Fruit fly (Drosophila melanogaster) whole organism, embryonic: ENCODE measurements around the gene D1.

Experiments used
- Atf6 ChIP-seq: fragments of 200-800 bp; sonication (Bioruptor generic); IDR thresholded peaks from 2 replicates; pipeline ENCODE4 v1.3.6; 2022; ENCODE audit warnings: missing biosample characterization, missing genetic modification characterization
- C15 ChIP-seq: fragments of 200-800 bp; sonication (Bioruptor generic); IDR thresholded peaks from 3 replicates; pipeline ENCODE4 v1.3.6; 2022; ENCODE audit warnings: missing biosample characterization, missing genetic modification characterization
- CG10147 ChIP-seq: fragments of 200-800 bp; sonication (Bioruptor generic); optimal IDR thresholded peaks from 2 replicates; lab custom pipeline; 2019; ENCODE audit warnings: missing biosample characterization, mild to moderate bottlenecking, missing genetic modification characterization, moderate library complexity
- CG10274 ChIP-seq: fragments of 200-800 bp; sonication (Bioruptor generic); optimal IDR thresholded peaks from 3 replicates; lab custom pipeline; 2017; ENCODE audit warnings: missing biosample characterization, mild to moderate bottlenecking, missing genetic modification characterization
- CG10431 ChIP-seq: fragments of 200-800 bp; sonication (Bioruptor generic); optimal IDR thresholded peaks from 3 replicates; lab custom pipeline; 2018; ENCODE audit warnings: missing biosample characterization, mild to moderate bottlenecking, missing genetic modification characterization
- CG14441 ChIP-seq: fragments of 200-800 bp; sonication (Bioruptor generic); IDR thresholded peaks from 2 replicates; pipeline ENCODE4 v1.3.6; 2022; ENCODE audit warnings: missing biosample characterization, missing genetic modification characterization
- CG14965 ChIP-seq: fragments of 200-800 bp; sonication (Bioruptor generic); optimal IDR thresholded peaks from 2 replicates; lab custom pipeline; 2016; ENCODE audit warnings: missing biosample characterization, missing genetic modification characterization, borderline replicate concordance
- CG2875 ChIP-seq: fragments of 200-800 bp; sonication (Bioruptor generic); optimal IDR thresholded peaks from 2 replicates; lab custom pipeline; 2017; ENCODE audit warnings: missing biosample characterization, mild to moderate bottlenecking, missing genetic modification characterization, missing genetic modification reagents
- CG33213 ChIP-seq: fragments of 200-800 bp; sonication (Bioruptor generic); optimal IDR thresholded peaks from 3 replicates; lab custom pipeline; 2016; ENCODE audit warnings: missing biosample characterization, missing genetic modification characterization
- CG34224 ChIP-seq: fragments of 200-800 bp; sonication (Bioruptor generic); IDR thresholded peaks from 3 replicates; pipeline ENCODE4 v1.3.6; 2022; ENCODE audit warnings: missing biosample characterization, missing genetic modification characterization; ENCODE audit not compliant: partially characterized antibody
- CG6765 ChIP-seq: fragments of 200-800 bp; sonication (Bioruptor generic); optimal IDR thresholded peaks from 3 replicates; lab custom pipeline; 2017; ENCODE audit warnings: missing biosample characterization, mild to moderate bottlenecking, missing genetic modification characterization
- CG6791 ChIP-seq: fragments of 200-800 bp; sonication (Bioruptor generic); IDR thresholded peaks from 3 replicates; pipeline ENCODE4 v1.3.6; 2022; ENCODE audit warnings: missing biosample characterization, missing genetic modification characterization; ENCODE audit not compliant: partially characterized antibody
- CG7963 ChIP-seq: fragments of 200-800 bp; sonication (Bioruptor generic); IDR thresholded peaks from 3 replicates; pipeline ENCODE4 v1.3.6; 2022; ENCODE audit warnings: missing biosample characterization, missing genetic modification characterization; ENCODE audit not compliant: partially characterized antibody
- CG8281 ChIP-seq: fragments of 200-800 bp; sonication (Bioruptor generic); optimal IDR thresholded peaks from 2 replicates; lab custom pipeline; 2018; ENCODE audit warnings: missing biosample characterization, mild to moderate bottlenecking, missing genetic modification characterization, moderate library complexity
- CG8290 ChIP-seq, 3 experiments: fragments of 200-800 bp; sonication (Bioruptor generic); optimal IDR thresholded peaks; 2 replicates each; lab custom pipeline; 2016 to 2019; ENCODE audit warnings: missing biosample characterization in 3 of 3, missing genetic modification characterization in 3 of 3, mild to moderate bottlenecking in 2 of 3, moderate library complexity in 1 of 3
- Dref ChIP-seq: fragments of 200-800 bp; sonication (Bioruptor generic); IDR thresholded peaks from 2 replicates; pipeline ENCODE4 v1.3.6; 2022; ENCODE audit warnings: missing biosample characterization, missing genetic modification characterization
- Ets65A ChIP-seq: fragments of 200-800 bp; sonication (Bioruptor generic); peaks from one replicate; lab custom pipeline; 2016; ENCODE audit warnings: missing biosample characterization, missing genetic modification characterization
- Fer3 ChIP-seq: fragments of 200-800 bp; sonication (Bioruptor generic); optimal IDR thresholded peaks from 2 replicates; lab custom pipeline; 2018; ENCODE audit warnings: missing biosample characterization, mild to moderate bottlenecking, missing genetic modification characterization, moderate library complexity
- HHEX ChIP-seq: fragments of 200-800 bp; sonication (Bioruptor generic); optimal IDR thresholded peaks from 3 replicates; lab custom pipeline; 2017; ENCODE audit warnings: missing biosample characterization, mild to moderate bottlenecking, missing genetic modification characterization, missing genetic modification reagents
- Hey ChIP-seq: fragments of 200-800 bp; sonication (Bioruptor generic); optimal IDR thresholded peaks from 3 replicates; lab custom pipeline; 2018; ENCODE audit warnings: missing biosample characterization, mild to moderate bottlenecking, missing genetic modification characterization
- HmgD ChIP-seq: fragments of 200-800 bp; sonication (Bioruptor generic); optimal IDR thresholded peaks from 3 replicates; lab custom pipeline; 2016; ENCODE audit warnings: missing biosample characterization, missing genetic modification characterization
- Hr78 ChIP-seq, 2 experiments: fragments of 200-800 bp in 1 of 2; fragments of >200 bp in 1 of 2; sonication (Bioruptor generic) in 1 of 2; optimal IDR thresholded peaks; 2 replicates each; lab custom pipeline; 2017 to 2019; ENCODE audit warnings: missing biosample characterization in 2 of 2, missing genetic modification characterization in 2 of 2, mild to moderate bottlenecking in 1 of 2, moderate library complexity in 1 of 2
- MTF-1 ChIP-seq: fragments of 200-800 bp; sonication (Bioruptor generic); optimal IDR thresholded peaks from 2 replicates; lab custom pipeline; 2018; ENCODE audit warnings: missing biosample characterization, mild to moderate bottlenecking, missing genetic modification characterization, borderline replicate concordance
- Med ChIP-seq: fragments of 200-800 bp; sonication (Bioruptor generic); peaks from one replicate; lab custom pipeline; 2016; ENCODE audit warnings: missing biosample characterization, missing genetic modification characterization, mild to moderate bottlenecking, inconsistent platforms, moderate library complexity
- NFAT ChIP-seq: fragments of 200-800 bp; sonication (Bioruptor generic); IDR thresholded peaks from 2 replicates; pipeline ENCODE4 v1.3.6; 2022; ENCODE audit warnings: missing biosample characterization, missing genetic modification characterization
- Nf-YA ChIP-seq: fragments of 200-800 bp; sonication (Bioruptor generic); IDR thresholded peaks from 2 replicates; pipeline ENCODE4 v1.3.6; 2022; ENCODE audit warnings: missing biosample characterization, missing genetic modification characterization
- PHDP ChIP-seq: fragments of 200-800 bp; sonication (Bioruptor generic); optimal IDR thresholded peaks from 3 replicates; lab custom pipeline; 2018; ENCODE audit warnings: missing biosample characterization, mild to moderate bottlenecking, missing genetic modification characterization, moderate library complexity
- Trl ChIP-seq, 3 experiments: fragments of >200 bp in 2 of 3; fragments of 200-800 bp in 1 of 3; sonication (Bioruptor generic) in 1 of 3; optimal IDR thresholded peaks; 2 replicates in 1 of 3; 3 replicates in 2 of 3; lab custom pipeline; 2016 to 2017; ENCODE audit warnings: missing biosample characterization in 1 of 3, missing genetic modification characterization in 1 of 3
- Xrp1 ChIP-seq: fragments of 200-800 bp; sonication (Bioruptor generic); IDR thresholded peaks from 2 replicates; pipeline ENCODE4 v1.3.6; 2022; ENCODE audit warnings: missing biosample characterization, missing genetic modification characterization
- ewg ChIP-seq: fragments of 200-800 bp; sonication (Bioruptor generic); optimal IDR thresholded peaks from 3 replicates; lab custom pipeline; 2017; ENCODE audit warnings: mild to moderate bottlenecking, missing biosample characterization, missing genetic modification reagents, missing genetic modification characterization
- gcm2 ChIP-seq: fragments of 200-800 bp; sonication (Bioruptor generic); optimal IDR thresholded peaks from 2 replicates; lab custom pipeline; 2016; ENCODE audit warnings: missing biosample characterization, missing genetic modification characterization
- gfzf ChIP-seq: fragments of 200-800 bp; sonication (Bioruptor generic); optimal IDR thresholded peaks from 2 replicates; lab custom pipeline; 2016; ENCODE audit warnings: missing biosample characterization, mild to moderate bottlenecking, missing genetic modification characterization, moderate library complexity
- grn ChIP-seq: fragments of 200-800 bp; sonication (Bioruptor generic); optimal IDR thresholded peaks from 3 replicates; lab custom pipeline; 2017; ENCODE audit warnings: missing biosample characterization, missing genetic modification characterization
- hkb ChIP-seq, 2 experiments: fragments of 200-800 bp in 1 of 2; fragments of >200 bp in 1 of 2; sonication (Bioruptor generic) in 1 of 2; IDR thresholded peaks in 1 of 2; optimal IDR thresholded peaks in 1 of 2; 2 replicates each; pipeline versions ENCODE4 v1.3.6 to Lab custom; 2017 to 2022; ENCODE audit warnings: missing biosample characterization in 1 of 2, missing genetic modification characterization in 1 of 2
- ind ChIP-seq: fragments of 200-800 bp; sonication (Bioruptor generic); optimal IDR thresholded peaks from 3 replicates; lab custom pipeline; 2016; ENCODE audit warnings: missing biosample characterization, missing genetic modification characterization
- jumu ChIP-seq: fragments of 200-800 bp; sonication (Bioruptor generic); optimal IDR thresholded peaks from 3 replicates; lab custom pipeline; 2016; ENCODE audit warnings: missing biosample characterization, missing genetic modification characterization
- lov ChIP-seq, 2 experiments: fragments of 200-800 bp in 1 of 2; fragments of >200 bp in 1 of 2; sonication (Bioruptor generic) in 1 of 2; IDR thresholded peaks in 1 of 2; optimal IDR thresholded peaks in 1 of 2; 2 replicates in 1 of 2; 3 replicates in 1 of 2; pipeline versions ENCODE4 v1.3.6 to Lab custom; 2017 to 2022; ENCODE audit warnings: missing biosample characterization in 1 of 2, missing genetic modification characterization in 1 of 2
- oc ChIP-seq: fragments of 200-800 bp; sonication (Bioruptor generic); optimal IDR thresholded peaks from 2 replicates; lab custom pipeline; 2018; ENCODE audit warnings: missing biosample characterization, mild to moderate bottlenecking, missing genetic modification characterization, moderate library complexity
- ranshi ChIP-seq: fragments of 200-800 bp; sonication (Bioruptor generic); IDR thresholded peaks from 2 replicates; pipeline ENCODE4 v1.3.6; 2022; ENCODE audit warnings: missing biosample characterization, missing genetic modification characterization
- rib ChIP-seq: fragments of 200-800 bp; sonication (Bioruptor generic); IDR thresholded peaks from 2 replicates; pipeline ENCODE4 v1.3.6; 2022; ENCODE audit warnings: missing biosample characterization, missing genetic modification characterization
- sc ChIP-seq, 3 experiments: fragments of >200 bp in 2 of 3; fragments of 200-800 bp in 1 of 3; sonication (Bioruptor generic) in 1 of 3; optimal IDR thresholded peaks; 2 replicates in 2 of 3; 3 replicates in 1 of 3; lab custom pipeline; 2017; ENCODE audit warnings: mild to moderate bottlenecking in 1 of 3, missing biosample characterization in 1 of 3, missing genetic modification characterization in 1 of 3, missing genetic modification reagents in 1 of 3
- sens-2 ChIP-seq: fragments of 200-800 bp; sonication (Bioruptor generic); IDR thresholded peaks from 2 replicates; pipeline ENCODE4 v1.3.6; 2022; ENCODE audit warnings: missing biosample characterization, missing genetic modification characterization
- sqz ChIP-seq: fragments of 200-800 bp; sonication (Bioruptor generic); optimal IDR thresholded peaks from 3 replicates; lab custom pipeline; 2018; ENCODE audit warnings: missing biosample characterization, mild to moderate bottlenecking, missing genetic modification characterization
- ssp ChIP-seq: fragments of 200-800 bp; sonication (Bioruptor generic); IDR thresholded peaks from 2 replicates; pipeline ENCODE4 v1.3.6; 2022; ENCODE audit warnings: missing biosample characterization, missing genetic modification characterization
- stc ChIP-seq: fragments of 200-800 bp; sonication (Bioruptor generic); IDR thresholded peaks from 2 replicates; pipeline ENCODE4 v1.3.6; 2022; ENCODE audit warnings: missing biosample characterization, missing genetic modification characterization
- ttk ChIP-seq: fragments of 200-800 bp; sonication (Bioruptor generic); IDR thresholded peaks from 2 replicates; pipeline ENCODE4 v2.1.2; 2022; ENCODE audit warnings: missing biosample characterization, missing genetic modification characterization
- vfl ChIP-seq: fragments of 200-800 bp; sonication (Bioruptor generic); optimal IDR thresholded peaks from 2 replicates; lab custom pipeline; 2016; ENCODE audit warnings: missing biosample characterization, missing genetic modification characterization
- yki ChIP-seq: fragments of >200 bp; optimal IDR thresholded peaks from 3 replicates; lab custom pipeline; 2018
- zf30C ChIP-seq: fragments of 200-800 bp; sonication (Bioruptor generic); optimal IDR thresholded peaks from 3 replicates; lab custom pipeline; 2018; ENCODE audit warnings: missing biosample characterization, mild to moderate bottlenecking, missing genetic modification characterization

Gene D1

dm6 chr3R:9215551-9215950 is 24.9 kb downstream of the D1 start (continued):
- TF ChIP-seq vfl = no peak
- TF ChIP-seq hkb (optimal IDR thresholded peaks at IDR 0.05; lab: Kevin White, UChicago) = no peak
- TF ChIP-seq hkb (GFP tag; IDR thresholded peaks at IDR 0.05; lab: Robert Waterston, UW) = no peak
- peak in 1 of 2 experiments; percentile 89 for TF ChIP-seq Hr78 (GFP tag; optimal IDR thresholded peaks at IDR 0.05; lab: Kevin White, UChicago)
- TF ChIP-seq CG33213 (GFP tag; lab: Kevin White, UChicago) = no peak
- TF ChIP-seq Xrp1 (GFP tag; lab: Robert Waterston, UW) = no peak
- TF ChIP-seq Fer3 = no peak
- no peak for TF ChIP-seq CG34224 (GFP tag; lab: Robert Waterston, UW)
- peak; percentile 38 for TF ChIP-seq Med
- TF ChIP-seq CG2875 (GFP tag; lab: Kevin White, UChicago) = peak; percentile 24
- no peak for TF ChIP-seq CG8281 (tag; lab: Kevin White, UChicago)
- peak; percentile 10 for TF ChIP-seq sqz
- TF ChIP-seq ranshi = no peak
- TF ChIP-seq yki (lab: Kevin White, UChicago) = no peak
- TF ChIP-seq CG8290 (GFP tag; optimal IDR thresholded peaks at IDR 0.05; lab: Kevin White, UChicago) = no peak
- no peak for TF ChIP-seq CG8290 (tag; optimal IDR thresholded peaks at IDR 0.05; lab: Kevin White, UChicago)
- TF ChIP-seq ssp (GFP tag; lab: Robert Waterston, UW) = no peak
- no peak for TF ChIP-seq gcm2 (GFP tag; lab: Kevin White, UChicago)
- no peak for TF ChIP-seq HHEX (GFP tag; lab: Kevin White, UChicago)
- no peak for TF ChIP-seq Nf-YA
- TF ChIP-seq CG10147 (GFP tag; lab: Kevin White, UChicago) = no peak
- no peak for TF ChIP-seq stc (GFP tag; lab: Robert Waterston, UW)
- no peak for TF ChIP-seq Trl (optimal IDR thresholded peaks at IDR 0.05; lab: Kevin White, UChicago)
- TF ChIP-seq Trl (GFP tag; optimal IDR thresholded peaks at IDR 0.05; lab: Kevin White, UChicago) = no peak
- no peak for TF ChIP-seq NFAT (GFP tag; lab: Robert Waterston, UW)
- no peak for TF ChIP-seq HmgD (GFP tag; lab: Kevin White, UChicago)
- no peak for TF ChIP-seq PHDP (tag; lab: Kevin White, UChicago)
- TF ChIP-seq ind (GFP tag; lab: Kevin White, UChicago) = no peak
- peak; percentile 46 for TF ChIP-seq oc (tag; lab: Kevin White, UChicago)
- no peak for TF ChIP-seq ewg (GFP tag; lab: Kevin White, UChicago)
- TF ChIP-seq MTF-1 (GFP tag; lab: Kevin White, UChicago) = no peak
- no peak for TF ChIP-seq Ets65A (GFP tag; lab: Kevin White, UChicago)
- TF ChIP-seq CG10274 (GFP tag; lab: Kevin White, UChicago) = no peak
- no peak for TF ChIP-seq ttk (GFP tag; lab: Robert Waterston, UW)
- no peak for TF ChIP-seq CG6765 (GFP tag; lab: Kevin White, UChicago)
- TF ChIP-seq C15 (GFP tag; lab: Robert Waterston, UW) = no peak
- TF ChIP-seq sens-2 = no peak
- peak; percentile 47 for TF ChIP-seq CG10431 (GFP tag; lab: Kevin White, UChicago)
- no peak for TF ChIP-seq sc (optimal IDR thresholded peaks at IDR 0.05; lab: Kevin White, UChicago)
- TF ChIP-seq sc (GFP tag; optimal IDR thresholded peaks at IDR 0.05; lab: Kevin White, UChicago) = no peak
- no peak for TF ChIP-seq zf30C
- TF ChIP-seq lov (optimal IDR thresholded peaks at IDR 0.05; lab: Kevin White, UChicago) = no peak
- no peak for TF ChIP-seq lov (GFP tag; IDR thresholded peaks at IDR 0.05; lab: Robert Waterston, UW)
- no peak for TF ChIP-seq CG6791 (GFP tag; lab: Robert Waterston, UW)
- no peak for TF ChIP-seq Dref (GFP tag; lab: Robert Waterston, UW)
- no peak for TF ChIP-seq Atf6 (GFP tag; lab: Robert Waterston, UW)
- TF ChIP-seq CG7963 = no peak
- TF ChIP-seq Hey (tag; lab: Kevin White, UChicago) = no peak
- TF ChIP-seq rib (GFP tag; lab: Robert Waterston, UW) = no peak
- no peak for TF ChIP-seq grn (GFP tag; lab: Kevin White, UChicago)
- TF ChIP-seq CG14965 (GFP tag; lab: Kevin White, UChicago) = no peak
- no peak for TF ChIP-seq CG14441 (GFP tag; lab: Robert Waterston, UW)
- no peak for TF ChIP-seq gfzf (GFP tag; lab: Kevin White, UChicago)
- TF ChIP-seq jumu (GFP tag; lab: Kevin White, UChicago) = no peak
